Worm (Caenorhabditis elegans) whole organism, L3 larva: Measurements from ENCODE around the gene haf-7.

ENCODE experiments used
- ZK546.5 ChIP-seq: sonication (generic microtip); optimal IDR thresholded peaks from 2 replicates; lab custom pipeline; 2017; ENCODE audit warnings: missing biosample characterization, missing genetic modification characterization
- aly-2 ChIP-seq: fragments of 150-350 bp; optimal IDR thresholded peaks from 2 replicates; lab custom pipeline; 2014; ENCODE audit warnings: missing biosample characterization, missing genetic modification characterization
- ama-1 ChIP-seq: fragments of 150-350 bp; optimal IDR thresholded peaks from 2 replicates; lab custom pipeline; 2018
- ceh-16 ChIP-seq: sonication (generic microtip); optimal IDR thresholded peaks from 2 replicates; lab custom pipeline; 2017; ENCODE audit warnings: missing biosample characterization, missing genetic modification characterization
- ceh-28 ChIP-seq: fragments of 150-350 bp; optimal IDR thresholded peaks from 2 replicates; lab custom pipeline; 2014; ENCODE audit warnings: missing biosample characterization, missing genetic modification reagents, missing genetic modification characterization
- ceh-82 ChIP-seq: fragments of 150-350 bp; optimal IDR thresholded peaks from 2 replicates; lab custom pipeline; 2014; ENCODE audit warnings: missing biosample characterization, missing genetic modification characterization
- daf-12 ChIP-seq: fragments of 150-350 bp; optimal IDR thresholded peaks from 2 replicates; lab custom pipeline; 2014; ENCODE audit warnings: missing biosample characterization, missing genetic modification reagents, missing genetic modification characterization
- egl-27 ChIP-seq: sonication (generic microtip); optimal IDR thresholded peaks from 4 replicates; lab custom pipeline; 2017; ENCODE audit warnings: missing biosample characterization, missing genetic modification reagents, missing genetic modification characterization
- egl-5 ChIP-seq: fragments of 150-350 bp; optimal IDR thresholded peaks from 2 replicates; lab custom pipeline; 2017; ENCODE audit warnings: missing biosample characterization, missing genetic modification reagents, missing genetic modification characterization, inconsistent platforms
- elt-1 ChIP-seq: fragments of 150-350 bp; optimal IDR thresholded peaks from 2 replicates; lab custom pipeline; 2014; ENCODE audit warnings: missing biosample characterization, missing genetic modification characterization
- elt-3 ChIP-seq, 3 experiments: fragments of 150-350 bp in 1 of 3; sonication (generic microtip) in 2 of 3; optimal IDR thresholded peaks; 2 replicates in 2 of 3; 4 replicates in 1 of 3; lab custom pipeline; 2014 to 2017; ENCODE audit warnings: missing biosample characterization in 3 of 3, missing genetic modification characterization in 3 of 3
- hmg-11 ChIP-seq: sonication (generic microtip); optimal IDR thresholded peaks from 2 replicates; lab custom pipeline; 2016; ENCODE audit warnings: missing genetic modification characterization, missing compliant biosample characterization
- lin-15B ChIP-seq: fragments of 150-350 bp; optimal IDR thresholded peaks from 2 replicates; lab custom pipeline; 2014; ENCODE audit warnings: missing biosample characterization, missing genetic modification characterization
- lin-39 ChIP-seq: fragments of 150-350 bp; optimal IDR thresholded peaks from 2 replicates; lab custom pipeline; 2018; ENCODE audit warnings: missing biosample characterization, missing genetic modification reagents, missing genetic modification characterization
- lsy-12 ChIP-seq: sonication (generic microtip); optimal IDR thresholded peaks from 2 replicates; lab custom pipeline; 2016; ENCODE audit warnings: mild to moderate bottlenecking, missing genetic modification characterization, missing compliant biosample characterization
- mml-1 ChIP-seq: fragments of 150-350 bp; sonication (generic microtip); optimal IDR thresholded peaks from 3 replicates; lab custom pipeline; 2014; ENCODE audit warnings: missing biosample characterization, missing genetic modification characterization
- nhr-11 ChIP-seq: fragments of 150-350 bp; optimal IDR thresholded peaks from 2 replicates; lab custom pipeline; 2014; ENCODE audit warnings: missing biosample characterization, missing genetic modification characterization
- nhr-12 ChIP-seq: fragments of 150-350 bp; optimal IDR thresholded peaks from 2 replicates; lab custom pipeline; 2014; ENCODE audit warnings: missing biosample characterization, missing genetic modification characterization
- nhr-23 ChIP-seq: fragments of 150-350 bp; optimal IDR thresholded peaks from 2 replicates; lab custom pipeline; 2014; ENCODE audit warnings: missing biosample characterization, missing genetic modification reagents, missing genetic modification characterization
- nhr-25 ChIP-seq: sonication (generic microtip); optimal IDR thresholded peaks from 2 replicates; lab custom pipeline; 2017; ENCODE audit warnings: missing biosample characterization, missing genetic modification characterization
- nhr-28 ChIP-seq: fragments of 150-350 bp; optimal IDR thresholded peaks from 2 replicates; lab custom pipeline; 2014; ENCODE audit warnings: missing biosample characterization, missing genetic modification characterization
- nhr-43 ChIP-seq: sonication (generic microtip); optimal IDR thresholded peaks from 2 replicates; lab custom pipeline; 2016; ENCODE audit warnings: mild to moderate bottlenecking, missing genetic modification characterization, missing compliant biosample characterization; ENCODE audit not compliant: poor library complexity, severe bottlenecking
- nhr-77 ChIP-seq: fragments of 150-350 bp; optimal IDR thresholded peaks from 2 replicates; lab custom pipeline; 2014; ENCODE audit warnings: missing biosample characterization, missing genetic modification characterization
- pqm-1 ChIP-seq: fragments of 150-350 bp; optimal IDR thresholded peaks from 2 replicates; lab custom pipeline; 2017; ENCODE audit warnings: missing biosample characterization, missing genetic modification characterization, inconsistent platforms
- sea-2 ChIP-seq: fragments of 150-350 bp; sonication (generic microtip); optimal IDR thresholded peaks from 4 replicates; lab custom pipeline; 2014; ENCODE audit warnings: missing biosample characterization, missing genetic modification reagents, missing genetic modification characterization
- skn-1 ChIP-seq: fragments of 150-350 bp; optimal IDR thresholded peaks from 2 replicates; lab custom pipeline; 2014; ENCODE audit warnings: missing biosample characterization, missing genetic modification characterization
- snpc-4 ChIP-seq: fragments of 150-350 bp; optimal IDR thresholded peaks from 2 replicates; lab custom pipeline; 2014; ENCODE audit warnings: missing biosample characterization, missing genetic modification characterization
- unc-39 ChIP-seq: sonication (generic microtip); optimal IDR thresholded peaks from 4 replicates; lab custom pipeline; 2017; ENCODE audit warnings: missing biosample characterization, missing genetic modification characterization
- unc-62 ChIP-seq: fragments of 150-350 bp; sonication (generic microtip); optimal IDR thresholded peaks from 4 replicates; lab custom pipeline; 2014; ENCODE audit warnings: missing biosample characterization, missing genetic modification reagents, missing genetic modification characterization
- zag-1 ChIP-seq: fragments of 150-350 bp; optimal IDR thresholded peaks from 2 replicates; lab custom pipeline; 2014; ENCODE audit warnings: missing biosample characterization, missing genetic modification characterization
- ztf-4 ChIP-seq: fragments of 150-350 bp; optimal IDR thresholded peaks from 2 replicates; lab custom pipeline; 2014; ENCODE audit warnings: missing biosample characterization, missing genetic modification characterization

The haf-7 gene

DNA sequence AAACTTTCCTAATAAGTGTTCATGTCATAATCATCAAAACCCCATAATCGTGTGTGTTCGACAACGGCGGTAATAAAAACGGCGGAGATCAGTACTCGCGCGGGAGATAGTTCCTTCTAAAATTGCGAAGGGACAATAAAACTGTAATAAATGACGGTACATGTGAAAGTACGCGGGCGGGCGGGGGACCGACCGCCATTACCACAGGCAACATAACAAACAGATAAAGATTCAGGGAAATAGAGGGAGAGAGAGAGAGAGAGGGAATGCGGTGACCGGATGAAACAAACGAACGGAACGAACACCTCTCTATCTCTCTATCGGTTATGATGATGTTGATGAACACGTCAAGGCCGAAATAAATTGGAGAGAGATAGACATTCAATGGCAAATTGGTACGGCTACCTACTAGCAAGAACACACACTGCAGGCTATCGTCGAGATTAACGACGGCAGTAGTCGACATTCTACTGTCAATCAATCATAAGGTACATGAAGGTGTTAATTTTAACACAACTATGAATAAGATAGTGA is 33.2 kb downstream of the haf-7 start:
- TF ChIP-seq nhr-25 (peak; percentile 67), ama-1 (lab: Kevin White, UChicago) (no peak), lin-39 (tag; lab: Kevin White, UChicago) (peak; percentile 2)
- TF ChIP-seq, all 47 proteins: peak for 2

DNA sequence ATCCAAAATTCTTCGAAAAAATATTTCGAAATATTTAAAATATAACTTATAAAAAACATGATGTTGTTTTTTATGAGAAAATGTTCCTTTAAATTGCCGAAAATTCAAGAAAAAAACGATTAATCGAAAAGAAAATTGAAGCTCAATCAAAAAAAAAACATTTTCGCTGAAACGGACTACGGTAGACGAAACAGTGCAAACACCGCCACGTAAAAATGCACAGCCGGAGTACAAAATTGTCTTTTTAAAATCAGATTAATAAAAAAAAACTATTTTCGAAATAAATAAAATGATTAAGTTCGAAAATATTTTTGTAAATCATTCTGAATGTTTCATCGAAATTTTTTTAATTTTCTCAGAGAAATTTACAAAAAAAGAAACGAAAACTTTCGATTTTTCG is 40.5 kb downstream of the haf-7 start:
- TF ChIP-seq ceh-82 (no peak), nhr-28 (tag; lab: Kevin White, UChicago) (no peak), zag-1 (tag; lab: Kevin White, UChicago) (no peak), nhr-43 (tag; lab: Kevin White, UChicago) (no peak), ztf-4 (no peak)

DNA sequence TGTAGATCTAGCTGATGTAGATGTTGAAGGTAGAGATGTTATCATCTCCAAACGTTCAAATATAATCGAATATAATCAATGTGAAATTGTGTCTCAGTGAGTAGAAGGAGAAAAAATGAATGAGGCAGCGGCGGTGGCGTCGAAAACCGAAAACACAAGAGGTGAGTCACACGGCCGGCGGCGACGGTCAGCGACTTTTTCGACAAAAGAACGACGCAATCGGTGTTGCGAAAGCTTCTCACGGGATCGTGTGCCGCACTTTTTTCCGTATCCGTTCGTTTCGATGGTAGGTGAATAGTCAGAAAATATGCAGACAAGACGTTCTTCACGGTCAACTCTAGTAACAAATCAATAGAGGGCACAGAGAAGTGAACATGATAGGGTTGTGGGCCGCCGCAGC is 42.4 kb downstream of the haf-7 start, which contains the start of gene rin-1:
TSS of gene rin-1 (minus strand) at position 101 of the 400 bp plus-strand sequence.
- peak; percentile 63 for TF ChIP-seq elt-1
- TF ChIP-seq daf-12 (tag; lab: Kevin White, UChicago) = no peak
- TF ChIP-seq, all 47 proteins: peak for 1

DNA sequence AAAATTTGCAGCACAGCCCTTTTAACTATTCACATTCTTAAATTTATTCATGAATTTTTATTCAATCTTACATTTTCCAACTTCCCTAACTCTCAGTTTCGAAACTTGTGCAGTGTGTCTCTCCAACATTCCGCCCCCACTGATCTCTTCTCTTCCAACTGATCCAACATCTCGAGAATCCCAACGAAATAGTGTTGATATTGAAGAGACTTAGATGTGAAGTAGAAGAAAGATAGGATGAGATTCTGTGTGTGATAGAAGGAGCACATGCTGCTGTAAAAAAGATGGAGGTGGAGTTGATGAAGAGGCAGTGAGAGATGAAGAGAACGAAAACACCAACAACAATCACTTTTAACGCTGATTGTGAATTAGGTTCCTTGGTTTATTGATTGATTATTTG is 47.3 kb downstream of the haf-7 start:
- TF ChIP-seq ZK546.5 (no peak), mml-1 (tag; lab: Kevin White, UChicago) (no peak), nhr-11 (tag; lab: Kevin White, UChicago) (no peak), ceh-28 (tag; lab: Kevin White, UChicago) (no peak), sea-2 (no peak), nhr-43 (tag; lab: Kevin White, UChicago) (no peak), skn-1 (tag; lab: Kevin White, UChicago) (no peak), pqm-1 (tag; lab: Kevin White, UChicago) (no peak), unc-39 (tag; lab: Kevin White, UChicago) (no peak), unc-62 (GFP tag; lab: Kevin White, UChicago) (no peak), hmg-11 (no peak), ama-1 (lab: Kevin White, UChicago) (no peak), snpc-4 (no peak), nhr-23 (tag; lab: Kevin White, UChicago) (no peak), ceh-16 (no peak)

DNA sequence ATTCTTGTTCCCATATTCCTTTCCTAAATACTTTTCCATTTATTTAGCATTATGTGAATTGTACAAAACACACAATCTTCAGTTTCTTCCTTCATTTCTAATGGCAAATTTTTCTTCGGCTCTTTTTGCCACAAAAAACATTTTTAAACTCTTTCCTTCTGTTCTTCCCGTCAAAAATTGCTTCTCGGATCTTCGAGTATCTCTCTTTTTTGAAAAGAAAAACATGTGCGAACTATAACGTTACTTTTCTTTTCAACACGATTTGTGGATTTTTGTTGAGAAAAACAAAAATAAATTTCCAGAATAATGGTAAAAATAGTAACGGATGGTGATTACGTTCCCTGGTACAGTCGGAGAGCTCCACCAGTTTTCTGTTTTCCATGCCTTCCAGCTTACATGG is 48.5 kb downstream of the haf-7 start, which contains the start of gene W06A7.2:
TSS of gene W06A7.2 (plus strand) at position 301 of the 400 bp plus-strand sequence.
- TF ChIP-seq ceh-28 (tag; lab: Kevin White, UChicago) = no peak
- TF ChIP-seq elt-3 (tag; optimal IDR thresholded peaks at IDR 0.05; lab: Kevin White, UChicago) = no peak
- no peak for TF ChIP-seq egl-5 (tag; lab: Kevin White, UChicago)
- no peak for TF ChIP-seq hmg-11
- TF ChIP-seq nhr-43 (tag; lab: Kevin White, UChicago) = no peak
- TF ChIP-seq, all 47 proteins: peak for 0

DNA sequence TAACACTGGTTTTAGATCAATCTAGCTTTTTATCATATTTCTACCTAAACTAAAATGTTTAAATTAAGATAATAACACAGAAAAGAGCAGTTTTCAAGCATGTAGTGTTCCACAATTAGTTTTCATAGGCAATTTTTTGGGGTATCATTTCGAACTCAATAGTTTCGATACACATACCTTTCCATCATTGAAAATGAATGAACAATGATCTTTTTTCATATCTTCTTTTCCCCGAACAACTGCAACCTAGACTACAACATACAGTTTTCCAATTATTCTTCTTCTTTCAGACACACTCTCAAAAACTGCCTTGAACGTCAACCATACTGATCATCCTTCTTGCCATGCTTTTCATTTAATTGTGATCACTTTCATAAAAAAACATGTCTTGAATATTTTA is 51.1 kb downstream of the haf-7 start, which contains the start of gene W06A7.4:
TSS of gene W06A7.4 (plus strand) at position 301 of the 400 bp plus-strand sequence.
- TF ChIP-seq unc-39 (tag; lab: Kevin White, UChicago) = no peak
- TF ChIP-seq nhr-43 (tag; lab: Kevin White, UChicago) = no peak
- TF ChIP-seq zag-1 (tag; lab: Kevin White, UChicago) = no peak
- TF ChIP-seq skn-1 (tag; lab: Kevin White, UChicago) = no peak
- no peak for TF ChIP-seq lsy-12 (tag; lab: Kevin White, UChicago)
- no peak for TF ChIP-seq egl-5 (tag; lab: Kevin White, UChicago)
- TF ChIP-seq ceh-16 = no peak
- no peak for TF ChIP-seq egl-27
- no peak for TF ChIP-seq ama-1 (lab: Kevin White, UChicago)
- TF ChIP-seq aly-2 (tag; lab: Kevin White, UChicago) = no peak
- TF ChIP-seq lin-15B = no peak
- TF ChIP-seq nhr-23 (tag; lab: Kevin White, UChicago) = no peak
- TF ChIP-seq ceh-28 (tag; lab: Kevin White, UChicago) = no peak
- TF ChIP-seq nhr-12 (tag; lab: Kevin White, UChicago) = no peak
- no peak for TF ChIP-seq nhr-77 (tag; lab: Kevin White, UChicago)
